Worm (Caenorhabditis elegans) whole organism, young adult: ENCODE measurements around the gene jnk-1.

ENCODE experiments used
- Y67H2A.10 ChIP-seq: fragments of 200-800 bp; sonication (Bioruptor generic); conservative IDR thresholded peaks from 2 replicates; pipeline ENCODE4 v1.3.6; 2022; ENCODE audit warnings: missing genetic modification reagents, missing genetic modification characterization, missing compliant biosample characterization
- egrh-3 ChIP-seq: fragments of 200-800 bp; sonication (Bioruptor generic); IDR thresholded peaks from 2 replicates; pipeline ENCODE4 v1.3.6; 2022; ENCODE audit warnings: missing genetic modification reagents, missing genetic modification characterization, missing compliant biosample characterization
- hsf-1 ChIP-seq: fragments of 200-800 bp; sonication (Bioruptor generic); IDR thresholded peaks from 2 replicates; pipeline ENCODE4 v1.3.6; 2022; ENCODE audit warnings: missing genetic modification reagents, missing genetic modification characterization, missing compliant biosample characterization
- nhr-27 ChIP-seq: fragments of 200-800 bp; sonication (Bioruptor generic); optimal IDR thresholded peaks from 2 replicates; lab custom pipeline; 2018; ENCODE audit warnings: mild to moderate bottlenecking, missing genetic modification characterization, moderate library complexity, missing compliant biosample characterization
- nhr-90 ChIP-seq: sonication (generic microtip); optimal IDR thresholded peaks from 2 replicates; lab custom pipeline; 2016; ENCODE audit warnings: missing genotype, mild to moderate bottlenecking, missing genetic modification characterization, missing compliant biosample characterization
- pha-4 ChIP-seq: fragments of 150-350 bp; sonication (generic microtip); optimal IDR thresholded peaks from 2 replicates; lab custom pipeline; 2014; ENCODE audit warnings: missing biosample characterization, missing genetic modification reagents, missing genetic modification characterization

ce11 chrIV:6937548-6937947 lies 19.9 kb upstream of the jnk-1 start, which contains the start of gene npr-12:
- TF ChIP-seq pha-4 (tag; lab: Kevin White, UChicago) (no peak), nhr-27 (tag; lab: Kevin White, UChicago) (no peak), nhr-90 (tag; lab: Kevin White, UChicago) (no peak), Y67H2A.10 (GFP tag; lab: Robert Waterston, UW) (no peak), egrh-3 (GFP tag; lab: Robert Waterston, UW) (no peak), hsf-1 (GFP tag; lab: Robert Waterston, UW) (no peak)
